Fruit fly (Drosophila melanogaster): ENCODE measurements around the gene Pect.

The Pect gene

dm6 chr2L:13191894-13192293, 11.7 kb upstream of the Pect start, which contains the start of the genes CG16974 and Edem2 (continued):
- TF ChIP-seq pnt (GFP tag; optimal IDR thresholded peaks at IDR 0.05) (peak; percentile 27), CoRest (tag; optimal IDR thresholded peaks at IDR 0.05) (no peak), abd-A (tag; optimal IDR thresholded peaks at IDR 0.05) (no peak), CG8290 (GFP tag; optimal IDR thresholded peaks at IDR 0.05) (no peak), CG8290 (tag; optimal IDR thresholded peaks at IDR 0.05) (no peak), CG11696 (GFP tag; IDR thresholded peaks at IDR 0.05) (no peak), insv (GFP tag; optimal IDR thresholded peaks at IDR 0.05) (peak in 1 of 2 experiments; percentile 55), esg (GFP tag; conservative IDR thresholded peaks at IDR 0.05) (peak; percentile 65), lab (GFP tag; optimal IDR thresholded peaks at IDR 0.05) (no peak), psq (GFP tag; optimal IDR thresholded peaks at IDR 0.05) (peak; percentile 46), dm (GFP tag; optimal IDR thresholded peaks at IDR 0.05) (peak; percentile 5), Atf3 (GFP tag; optimal IDR thresholded peaks at IDR 0.05) (no peak), CG17568 (GFP tag; optimal IDR thresholded peaks at IDR 0.05) (no peak), CG14050 (GFP tag; IDR thresholded peaks at IDR 0.05) (peak; percentile 44; the same call in 2 of the 3 replicates), CG3407 (GFP tag; optimal IDR thresholded peaks at IDR 0.05) (no peak), CG13894 (tag; optimal IDR thresholded peaks at IDR 0.05) (no peak), Antp (GFP tag; optimal IDR thresholded peaks at IDR 0.05) (no peak), CHES-1-like (GFP tag; optimal IDR thresholded peaks at IDR 0.05) (no peak), CG9437 (GFP tag; optimal IDR thresholded peaks at IDR 0.05) (peak; percentile 25), CG12299 (tag; optimal IDR thresholded peaks at IDR 0.05) (peak; percentile 69), Blimp-1 (GFP tag; optimal IDR thresholded peaks at IDR 0.05) (no peak), Atf-2 (GFP tag; optimal IDR thresholded peaks at IDR 0.05) (no peak), fd102C (GFP tag; optimal IDR thresholded peaks at IDR 0.05) (no peak), gsb (GFP tag; IDR thresholded peaks at IDR 0.05) (no peak), CG10366 (GFP tag; IDR thresholded peaks at IDR 0.05) (0 out of 2 replicates have a peak, but pooled peaks have one; percentile 49), CG8944 (GFP tag; optimal IDR thresholded peaks at IDR 0.05) (no peak), ham (GFP tag; IDR thresholded peaks at IDR 0.05) (no peak), tna (GFP tag; IDR thresholded peaks at IDR 0.05; ENCODE audit: partially characterized antibody) (no peak), mam (GFP tag; optimal IDR thresholded peaks at IDR 0.05) (peak; percentile 34), Aef1 (GFP tag; IDR thresholded peaks at IDR 0.05) (peak; percentile 70), Neu2 (GFP tag; optimal IDR thresholded peaks at IDR 0.05; ENCODE audit: borderline replicate concordance) (no peak), CG17612 (GFP tag; IDR thresholded peaks at IDR 0.05) (no peak), Hr39 (optimal IDR thresholded peaks at IDR 0.05) (no peak), Hey (tag; optimal IDR thresholded peaks at IDR 0.05) (no peak), zf30C (GFP tag; optimal IDR thresholded peaks at IDR 0.05) (no peak), knrl (GFP tag; IDR thresholded peaks at IDR 0.05; ENCODE audit: partially characterized antibody) (peak; percentile 48), Ssrp (tag; optimal IDR thresholded peaks at IDR 0.05) (peak; percentile 60), CG7963 (GFP tag; IDR thresholded peaks at IDR 0.05; ENCODE audit: partially characterized antibody) (no peak), CG8359 (GFP tag; optimal IDR thresholded peaks at IDR 0.05; ENCODE audit: borderline replicate concordance) (no peak), Xbp1 (GFP tag; optimal IDR thresholded peaks at IDR 0.05) (peak; percentile 85), CG6765 (GFP tag; optimal IDR thresholded peaks at IDR 0.05) (no peak), ewg (GFP tag; optimal IDR thresholded peaks at IDR 0.05) (peak; percentile 54), CG30020 (tag; optimal IDR thresholded peaks at IDR 0.05) (peak; percentile 66), Meics (GFP tag; optimal IDR thresholded peaks at IDR 0.05) (no peak), gcm (GFP tag; optimal IDR thresholded peaks at IDR 0.05) (no peak), Ets65A (GFP tag) (peak; percentile 91), CG7928 (GFP tag; optimal IDR thresholded peaks at IDR 0.05) (no peak), row (GFP tag; IDR thresholded peaks at IDR 0.05) (peak; percentile 71), Dll (GFP tag; IDR thresholded peaks at IDR 0.05; ENCODE audit: partially characterized antibody) (no peak), CG8924 (tag; optimal IDR thresholded peaks at IDR 0.05) (peak; percentile 69), pum (GFP tag; optimal IDR thresholded peaks at IDR 0.05) (no peak), ttk (GFP tag; IDR thresholded peaks at IDR 0.05) (peak; percentile 60)

All from whole organism, embryonic.